Fruit fly (Drosophila melanogaster): ENCODE results near the gene hth.

dm6 chr3R:10592820-10593219, 46.5 kb downstream of the hth start:
- no peak for TF ChIP-seq Xrp1 (GFP tag; IDR thresholded peaks at IDR 0.05)
- no peak for TF ChIP-seq CG15479 (GFP tag; optimal IDR thresholded peaks at IDR 0.05)
- no peak for TF ChIP-seq Blimp-1 (GFP tag; optimal IDR thresholded peaks at IDR 0.05)
- TF ChIP-seq CG12299 (tag; optimal IDR thresholded peaks at IDR 0.05): no peak
- TF ChIP-seq caup (GFP tag; optimal IDR thresholded peaks at IDR 0.05; ENCODE audit: severe bottlenecking): no peak
- TF ChIP-seq CG11560 (tag; IDR thresholded peaks at IDR 0.05): no peak
- no peak for TF ChIP-seq ato (GFP tag; IDR thresholded peaks at IDR 0.05; ENCODE audit: partially characterized antibody)
- TF ChIP-seq CG17359 (tag; optimal IDR thresholded peaks at IDR 0.05): no peak
- TF ChIP-seq CTCF (GFP tag; optimal IDR thresholded peaks at IDR 0.05): no peak
- no peak for TF ChIP-seq lmd (GFP tag; IDR thresholded peaks at IDR 0.05)
- TF ChIP-seq CG17912 (GFP tag; optimal IDR thresholded peaks at IDR 0.05): no peak
- TF ChIP-seq CG8478 (optimal IDR thresholded peaks at IDR 0.05): no peak
- no peak for TF ChIP-seq CG10654 (GFP tag; optimal IDR thresholded peaks at IDR 0.05)

Measured in whole organism, embryonic.